Fruit fly (Drosophila melanogaster): ENCODE results near the gene Muc30E.

DNA sequence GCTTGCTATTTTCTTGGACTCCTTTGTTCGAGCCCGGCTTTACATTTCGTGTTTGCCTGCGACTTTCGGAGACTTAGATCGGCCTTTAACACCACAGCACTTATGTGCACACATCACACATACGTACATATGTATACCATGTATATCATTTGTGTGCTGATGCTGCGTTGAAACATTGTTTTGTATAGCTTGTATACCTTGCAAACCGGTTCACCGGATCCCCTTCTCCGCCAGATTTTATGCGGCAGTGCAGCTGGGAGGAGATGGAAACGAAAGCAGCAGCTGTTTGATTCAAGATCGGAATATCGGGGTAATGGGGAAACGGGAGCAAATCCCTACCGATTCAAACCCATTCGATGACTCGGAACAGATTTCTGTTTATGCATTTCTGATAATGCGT, 43.1 kb upstream of the Muc30E start:
- TF ChIP-seq CG6163 (GFP tag; IDR thresholded peaks at IDR 0.05) (0 out of 3 replicates have a peak, but pooled peaks have one; percentile 31), spab (GFP tag; optimal IDR thresholded peaks at IDR 0.05) (no peak), CG10669 (GFP tag; optimal IDR thresholded peaks at IDR 0.05) (no peak), CG6854 (GFP tag; optimal IDR thresholded peaks at IDR 0.05) (peak; percentile 8), fkh (GFP tag; optimal IDR thresholded peaks at IDR 0.05) (peak; percentile 27)
